Worm (Caenorhabditis elegans) whole organism, L2 larva: ENCODE data around the gene pid-5.

Experiments
- egl-27 ChIP-seq: sonication (generic microtip); optimal IDR thresholded peaks from 3 replicates; lab custom pipeline; 2017; ENCODE audit warnings: missing biosample characterization, missing genetic modification reagents, missing genetic modification characterization
- elt-3 ChIP-seq: sonication (generic microtip); optimal IDR thresholded peaks from 2 replicates; lab custom pipeline; 2017; ENCODE audit warnings: missing biosample characterization, missing genetic modification characterization
- lin-39 ChIP-seq: fragments of 150-350 bp; optimal IDR thresholded peaks from 2 replicates; lab custom pipeline; 2014; ENCODE audit warnings: missing biosample characterization, missing genetic modification reagents, missing genetic modification characterization
- mdl-1 ChIP-seq, 2 experiments: fragments of 150-350 bp in 1 of 2; sonication (generic microtip) in 1 of 2; optimal IDR thresholded peaks; 2 replicates each; lab custom pipeline; 2017; ENCODE audit warnings: missing biosample characterization in 2 of 2, missing genetic modification characterization in 2 of 2
- nhr-237 ChIP-seq: fragments of 150-350 bp; optimal IDR thresholded peaks from 2 replicates; lab custom pipeline; 2014; ENCODE audit warnings: missing biosample characterization, missing genetic modification characterization

ce11 chrV:4175624-4176023, at the start of gene pid-5, which contains the start of gene coh-4:
- TF ChIP-seq elt-3 (tag; lab: Kevin White, UChicago) (no peak), egl-27 (tag; lab: Kevin White, UChicago) (no peak), mdl-1 (tag; optimal IDR thresholded peaks at IDR 0.05; lab: Kevin White, UChicago) (no peak), lin-39 (no peak), nhr-237 (no peak)
